Worm (Caenorhabditis elegans): Measurements from ENCODE around the gene srh-183.

DNA sequence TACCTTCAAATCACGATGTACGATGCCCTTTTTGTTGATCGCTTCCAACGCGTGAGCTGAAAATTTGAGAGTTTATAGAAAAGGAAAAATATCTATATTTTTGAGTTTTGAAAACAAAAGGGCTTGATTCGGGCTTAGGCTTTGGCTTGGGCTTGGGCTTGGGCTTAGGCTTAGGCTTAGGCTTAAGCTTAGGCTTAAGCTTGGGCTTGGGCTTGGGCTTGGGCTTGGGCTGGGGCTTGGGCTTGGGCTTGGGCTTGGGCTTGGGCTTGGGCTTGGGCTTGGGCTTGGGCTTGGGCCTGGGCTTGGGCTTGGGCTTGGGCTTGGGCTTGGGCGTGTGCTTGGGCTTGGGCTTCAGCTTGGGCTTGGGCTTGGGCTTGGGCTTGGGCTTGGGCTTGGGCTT, 24.1 kb upstream of the srh-183 start:
- TF ChIP-seq med-1 (GFP tag; optimal IDR thresholded peaks at IDR 0.05; ENCODE audit: insufficient read depth) (no peak), flt-1 (GFP tag; IDR thresholded peaks at IDR 0.05) (no peak), T22C8.4 (GFP tag; IDR thresholded peaks at IDR 0.05) (no peak), tab-1 (GFP tag; IDR thresholded peaks at IDR 0.05) (no peak), ref-1 (GFP tag; conservative IDR thresholded peaks at IDR 0.05) (no peak), cog-1 (tag; optimal IDR thresholded peaks at IDR 0.05) (no peak)

Data from whole organism, midembryonic.